Fruit fly (Drosophila melanogaster) whole organism, embryonic: ENCODE data around the gene CG13272.

Source experiments
- Antp ChIP-seq: fragments of 200-800 bp; sonication (Bioruptor generic); optimal IDR thresholded peaks from 3 replicates; lab custom pipeline; 2016; ENCODE audit warnings: missing biosample characterization, missing genetic modification characterization
- Atf3 ChIP-seq: fragments of 200-800 bp; sonication (Bioruptor generic); optimal IDR thresholded peaks from 3 replicates; lab custom pipeline; 2016; ENCODE audit warnings: missing biosample characterization, missing genetic modification characterization
- B-H1 ChIP-seq: fragments of 200-800 bp; sonication (Bioruptor generic); IDR thresholded peaks from 3 replicates; pipeline ENCODE4 v1.3.6; 2022; ENCODE audit warnings: missing biosample characterization, missing genetic modification characterization
- Bdp1 ChIP-seq: fragments of 200-800 bp; sonication (Bioruptor generic); optimal IDR thresholded peaks from 3 replicates; lab custom pipeline; 2016; ENCODE audit warnings: missing biosample characterization, missing genetic modification characterization
- CG10431 ChIP-seq: fragments of 200-800 bp; sonication (Bioruptor generic); optimal IDR thresholded peaks from 3 replicates; lab custom pipeline; 2018; ENCODE audit warnings: missing biosample characterization, mild to moderate bottlenecking, missing genetic modification characterization
- CG10543 ChIP-seq: fragments of 200-800 bp; sonication (Bioruptor generic); optimal IDR thresholded peaks from 3 replicates; lab custom pipeline; 2017; ENCODE audit warnings: missing biosample characterization, mild to moderate bottlenecking, missing genetic modification characterization, moderate library complexity
- CG12071 ChIP-seq: fragments of 200-800 bp; sonication (Bioruptor generic); optimal IDR thresholded peaks from 3 replicates; lab custom pipeline; 2018; ENCODE audit warnings: missing biosample characterization, mild to moderate bottlenecking, missing genetic modification characterization
- CG12942 ChIP-seq: fragments of 200-800 bp; sonication (Bioruptor generic); optimal IDR thresholded peaks from 3 replicates; lab custom pipeline; 2016; ENCODE audit warnings: missing biosample characterization, missing genetic modification characterization
- CG14667 ChIP-seq: fragments of 200-800 bp; sonication (Bioruptor generic); IDR thresholded peaks from 2 replicates; pipeline ENCODE4 v1.3.6; 2022; ENCODE audit warnings: missing biosample characterization, missing genetic modification characterization
- CG15011 ChIP-seq: fragments of 200-800 bp; sonication (Bioruptor generic); optimal IDR thresholded peaks from 3 replicates; lab custom pipeline; 2018; ENCODE audit warnings: missing biosample characterization, mild to moderate bottlenecking, missing genetic modification characterization
- CG15269 ChIP-seq: fragments of 200-800 bp; sonication (Bioruptor generic); optimal IDR thresholded peaks from 2 replicates; lab custom pipeline; 2018; ENCODE audit warnings: missing biosample characterization, mild to moderate bottlenecking, missing genetic modification characterization, moderate library complexity
- CG15514 ChIP-seq: fragments of 200-800 bp; sonication (Bioruptor generic); optimal IDR thresholded peaks from 3 replicates; lab custom pipeline; 2017; ENCODE audit warnings: missing biosample characterization, missing genetic modification characterization, mild to moderate bottlenecking, moderate library complexity, missing genetic modification reagents
- CG15696 ChIP-seq: fragments of 200-800 bp; sonication (Bioruptor generic); optimal IDR thresholded peaks from 2 replicates; lab custom pipeline; 2019; ENCODE audit warnings: missing biosample characterization, mild to moderate bottlenecking, missing genetic modification characterization, moderate library complexity
- CG1603 ChIP-seq: fragments of 200-800 bp; sonication (Bioruptor generic); optimal IDR thresholded peaks from 2 replicates; lab custom pipeline; 2019; ENCODE audit warnings: missing biosample characterization, mild to moderate bottlenecking, missing genetic modification characterization, moderate library complexity
- CG16815 ChIP-seq: fragments of 200-800 bp; sonication (Bioruptor generic); optimal IDR thresholded peaks from 3 replicates; lab custom pipeline; 2017; ENCODE audit warnings: missing biosample characterization, mild to moderate bottlenecking, missing genetic modification characterization
- CG1792 ChIP-seq: fragments of 200-800 bp; sonication (Bioruptor generic); optimal IDR thresholded peaks from 2 replicates; lab custom pipeline; 2016; ENCODE audit warnings: missing biosample characterization, missing genetic modification characterization
- CG18262 ChIP-seq: fragments of 200-800 bp; optimal IDR thresholded peaks from 3 replicates; lab custom pipeline; 2019; ENCODE audit warnings: missing biosample characterization, mild to moderate bottlenecking, missing genetic modification characterization, moderate library complexity
- CG18619 ChIP-seq: fragments of 200-800 bp; sonication (Bioruptor generic); optimal IDR thresholded peaks from 3 replicates; lab custom pipeline; 2017; ENCODE audit warnings: missing biosample characterization, mild to moderate bottlenecking, missing genetic modification characterization
- CG2116 ChIP-seq: fragments of 200-800 bp; sonication (Bioruptor generic); optimal IDR thresholded peaks from 3 replicates; lab custom pipeline; 2018; ENCODE audit warnings: missing biosample characterization, mild to moderate bottlenecking, missing genetic modification characterization
- CG2199 ChIP-seq: fragments of 200-800 bp; sonication (Bioruptor generic); IDR thresholded peaks from 3 replicates; pipeline ENCODE4 v1.3.6; 2022; ENCODE audit warnings: missing biosample characterization, missing genetic modification characterization
- CG31388 ChIP-seq: fragments of 200-800 bp; sonication (Bioruptor generic); optimal IDR thresholded peaks from 2 replicates; lab custom pipeline; 2016; ENCODE audit warnings: missing biosample characterization, missing genetic modification characterization
- CG34376 ChIP-seq: fragments of 200-800 bp; sonication (Bioruptor generic); optimal IDR thresholded peaks from 2 replicates; lab custom pipeline; 2018; ENCODE audit warnings: missing biosample characterization, mild to moderate bottlenecking, missing genetic modification characterization
- CG6765 ChIP-seq: fragments of 200-800 bp; sonication (Bioruptor generic); optimal IDR thresholded peaks from 3 replicates; lab custom pipeline; 2017; ENCODE audit warnings: missing biosample characterization, mild to moderate bottlenecking, missing genetic modification characterization
- CG6854 ChIP-seq: fragments of 200-800 bp; sonication (Bioruptor generic); optimal IDR thresholded peaks from 3 replicates; lab custom pipeline; 2017; ENCODE audit warnings: missing biosample characterization, mild to moderate bottlenecking, missing genetic modification characterization
- CG7271 ChIP-seq: fragments of 200-800 bp; sonication (Bioruptor generic); optimal IDR thresholded peaks from 2 replicates; lab custom pipeline; 2018; ENCODE audit warnings: missing biosample characterization, mild to moderate bottlenecking, missing genetic modification characterization, moderate library complexity
- CG7372 ChIP-seq: fragments of 200-800 bp; sonication (Bioruptor generic); IDR thresholded peaks from 2 replicates; pipeline ENCODE4 v1.3.6; 2022; ENCODE audit warnings: missing biosample characterization, missing genetic modification characterization
- CG7839 ChIP-seq: fragments of 200-800 bp; sonication (Bioruptor generic); optimal IDR thresholded peaks from 3 replicates; lab custom pipeline; 2018; ENCODE audit warnings: missing biosample characterization, mild to moderate bottlenecking, missing genetic modification characterization, moderate library complexity
- CG8478 ChIP-seq: fragments of >200 bp; optimal IDR thresholded peaks from 2 replicates; lab custom pipeline; 2018
- CG8944 ChIP-seq: fragments of 200-800 bp; sonication (Bioruptor generic); optimal IDR thresholded peaks from 3 replicates; lab custom pipeline; 2016; ENCODE audit warnings: missing biosample characterization, missing genetic modification characterization
- Dfd ChIP-seq, 2 experiments: fragments of >200 bp; optimal IDR thresholded peaks; 2 replicates each; lab custom pipeline; 2017; ENCODE audit warnings: missing biosample characterization in 2 of 2, missing genetic modification characterization in 2 of 2
- Dip3 ChIP-seq: fragments of 200-800 bp; sonication (Bioruptor generic); optimal IDR thresholded peaks from 3 replicates; lab custom pipeline; 2016; ENCODE audit warnings: missing biosample characterization, missing genetic modification characterization
- H2.0 ChIP-seq: fragments of 200-800 bp; sonication (Bioruptor generic); IDR thresholded peaks from 2 replicates; pipeline ENCODE4 v1.3.6; 2022; ENCODE audit warnings: missing biosample characterization, missing genetic modification characterization
- HLH54F ChIP-seq: fragments of 200-800 bp; sonication (Bioruptor generic); optimal IDR thresholded peaks from 3 replicates; lab custom pipeline; 2016; ENCODE audit warnings: missing biosample characterization, missing genetic modification characterization
- Med ChIP-seq: fragments of 200-800 bp; sonication (Bioruptor generic); peaks from one replicate; lab custom pipeline; 2016; ENCODE audit warnings: missing biosample characterization, missing genetic modification characterization, mild to moderate bottlenecking, inconsistent platforms, moderate library complexity
- Neu2 ChIP-seq: fragments of 200-800 bp; sonication (Bioruptor generic); optimal IDR thresholded peaks from 3 replicates; lab custom pipeline; 2016; ENCODE audit warnings: missing biosample characterization, missing genetic modification characterization, borderline replicate concordance
- Pdp1 ChIP-seq, 2 experiments: fragments of 200-800 bp; sonication (Bioruptor generic); optimal IDR thresholded peaks; 3 replicates each; lab custom pipeline; 2016; ENCODE audit warnings: missing biosample characterization in 2 of 2, missing genetic modification characterization in 2 of 2, mild to moderate bottlenecking in 1 of 2, moderate library complexity in 1 of 2
- Ptx1 ChIP-seq: fragments of 200-800 bp; sonication (Bioruptor generic); IDR thresholded peaks from 2 replicates; pipeline ENCODE4 v1.3.6; 2022; ENCODE audit warnings: missing biosample characterization, missing genetic modification characterization
- Ravus ChIP-seq: fragments of 200-800 bp; sonication (Bioruptor generic); IDR thresholded peaks from 2 replicates; pipeline ENCODE4 v1.3.6; 2022; ENCODE audit warnings: missing biosample characterization, missing genetic modification characterization
- Usf ChIP-seq: fragments of 200-800 bp; sonication (Bioruptor generic); optimal IDR thresholded peaks from 2 replicates; lab custom pipeline; 2017; ENCODE audit warnings: missing genotype, missing biosample characterization, missing genetic modification characterization
- bcd ChIP-seq: fragments of 200-800 bp; sonication (Bioruptor generic); optimal IDR thresholded peaks from 2 replicates; lab custom pipeline; 2017; ENCODE audit warnings: missing biosample characterization, mild to moderate bottlenecking, missing genetic modification characterization
- bigmax ChIP-seq: fragments of 200-800 bp; sonication (Bioruptor generic); optimal IDR thresholded peaks from 2 replicates; lab custom pipeline; 2018; ENCODE audit warnings: missing biosample characterization, mild to moderate bottlenecking, missing genetic modification characterization
- btn ChIP-seq: fragments of 200-800 bp; sonication (Bioruptor generic); optimal IDR thresholded peaks from 2 replicates; lab custom pipeline; 2016; ENCODE audit warnings: missing biosample characterization, missing genetic modification characterization
- chinmo ChIP-seq: fragments of 200-800 bp; sonication (Bioruptor generic); IDR thresholded peaks from 4 replicates; pipeline ENCODE4 v1.3.6; 2022; ENCODE audit warnings: missing biosample characterization, missing genetic modification characterization; ENCODE audit not compliant: partially characterized antibody
- dan ChIP-seq: fragments of 200-800 bp; sonication (Bioruptor generic); IDR thresholded peaks from 2 replicates; pipeline ENCODE4 v1.3.6; 2022; ENCODE audit warnings: missing biosample characterization, missing genetic modification characterization
- ham ChIP-seq: fragments of 200-800 bp; sonication (Bioruptor generic); IDR thresholded peaks from 2 replicates; pipeline ENCODE4 v1.3.6; 2022; ENCODE audit warnings: missing biosample characterization, missing genetic modification characterization
- pho ChIP-seq: fragments of 200-800 bp; sonication (Bioruptor generic); optimal IDR thresholded peaks from 2 replicates; lab custom pipeline; 2016; ENCODE audit warnings: missing biosample characterization, missing genetic modification characterization
- prd ChIP-seq, 3 experiments: fragments of >200 bp in 2 of 3; fragments of 200-800 bp in 1 of 3; sonication (Bioruptor generic) in 1 of 3; optimal IDR thresholded peaks in 2 of 3; IDR thresholded peaks in 1 of 3; 2 replicates in 2 of 3; 3 replicates in 1 of 3; pipeline versions ENCODE4 v1.3.6 to Lab custom; 2017 to 2022; ENCODE audit warnings: missing biosample characterization in 1 of 3, missing genetic modification characterization in 1 of 3
- sna ChIP-seq: fragments of 200-800 bp; sonication (Bioruptor generic); IDR thresholded peaks from 2 replicates; pipeline ENCODE4 v1.3.6; 2022; ENCODE audit warnings: missing biosample characterization, missing genetic modification characterization; ENCODE audit not compliant: partially characterized antibody
- tin ChIP-seq: fragments of 200-800 bp; sonication (Bioruptor generic); optimal IDR thresholded peaks from 3 replicates; lab custom pipeline; 2016; ENCODE audit warnings: missing biosample characterization, missing genetic modification characterization
- z ChIP-seq: fragments of 200-800 bp; sonication (Bioruptor generic); IDR thresholded peaks from 3 replicates; pipeline ENCODE4 v1.3.6; 2022; ENCODE audit warnings: missing biosample characterization, missing genetic modification characterization

The CG13272 gene

dm6 chr2L:16819714-16820113, 15.0 kb downstream of the CG13272 start (continued):
- TF ChIP-seq CG1603 (tag; lab: Kevin White, UChicago) (no peak), CG15011 (GFP tag; lab: Kevin White, UChicago) (no peak), CG8944 (GFP tag; lab: Kevin White, UChicago) (no peak), CG7372 (GFP tag; lab: Robert Waterston, UW) (no peak), Dfd (GFP tag; optimal IDR thresholded peaks at IDR 0.05; lab: Kevin White, UChicago) (no peak), CG12071 (GFP tag; lab: Kevin White, UChicago) (peak; percentile 28), z (GFP tag; lab: Robert Waterston, UW) (peak; percentile 48; the same call in 1 of the 3 replicates), CG6854 (GFP tag; lab: Kevin White, UChicago) (no peak), ham (GFP tag; lab: Robert Waterston, UW) (no peak), CG10543 (GFP tag; lab: Kevin White, UChicago) (peak; percentile 52), bcd (no peak), CG6765 (GFP tag; lab: Kevin White, UChicago) (peak; percentile 51), CG18619 (GFP tag; lab: Kevin White, UChicago) (no peak), CG34376 (GFP tag; lab: Kevin White, UChicago) (peak; percentile 71), CG15514 (GFP tag; lab: Kevin White, UChicago) (peak; percentile 32), CG12942 (GFP tag; lab: Kevin White, UChicago) (no peak), Atf3 (no peak), B-H1 (no peak), CG1792 (GFP tag; lab: Kevin White, UChicago) (no peak), HLH54F (GFP tag; lab: Kevin White, UChicago) (no peak), CG14667 (GFP tag; lab: Robert Waterston, UW) (no peak), chinmo (GFP tag; lab: Robert Waterston, UW) (no peak), CG15696 (tag; lab: Kevin White, UChicago) (no peak), CG10431 (GFP tag; lab: Kevin White, UChicago) (no peak), Ravus (GFP tag; lab: Robert Waterston, UW) (no peak), Ptx1 (GFP tag; lab: Robert Waterston, UW) (no peak), prd (optimal IDR thresholded peaks at IDR 0.05; lab: Kevin White, UChicago) (no peak), prd (GFP tag; IDR thresholded peaks at IDR 0.05; lab: Robert Waterston, UW) (no peak)

dm6 chr2L:16820993-16821392, 16.3 kb downstream of the CG13272 start, which contains the start of gene CG13280:
TSS of gene CG13280 (minus strand) at chr2L:16821093.
- TF ChIP-seq CG16815 (GFP tag; lab: Kevin White, UChicago): no peak
- TF ChIP-seq Bdp1 (GFP tag; lab: Kevin White, UChicago): no peak
- TF ChIP-seq Pdp1 (GFP tag; optimal IDR thresholded peaks at IDR 0.05; lab: Kevin White, UChicago): no peak
- TF ChIP-seq Neu2: no peak
- TF ChIP-seq Dip3: no peak
- TF ChIP-seq CG31388 (GFP tag; lab: Kevin White, UChicago): no peak
- TF ChIP-seq CG15269 (tag; lab: Kevin White, UChicago): no peak
- no peak for TF ChIP-seq CG7839 (tag; lab: Kevin White, UChicago)

dm6 chr2L:16824905-16825333, 20.2 kb downstream of the CG13272 start, which contains the start of gene Cse1:
TSS of gene Cse1 (minus strand) at chr2L:16825207.
- TF ChIP-seq CG7271 (no peak), H2.0 (GFP tag; lab: Robert Waterston, UW) (no peak), Med (GFP tag; lab: Kevin White, UChicago) (peak; percentile 59), CG18262 (tag; lab: Kevin White, UChicago) (no peak), z (GFP tag; lab: Robert Waterston, UW) (no peak), bigmax (GFP tag; lab: Kevin White, UChicago) (no peak), tin (no peak), btn (GFP tag; lab: Kevin White, UChicago) (no peak), dan (no peak), CG8478 (lab: Kevin White, UChicago) (no peak), CG2199 (GFP tag; lab: Robert Waterston, UW) (0 out of 3 replicates have a peak, but pooled peaks have one; percentile 50), Usf (GFP tag; lab: Kevin White, UChicago) (no peak), pho (GFP tag; lab: Kevin White, UChicago) (no peak), Antp (GFP tag; lab: Kevin White, UChicago) (no peak), sna (GFP tag; lab: Robert Waterston, UW) (peak; percentile 70), CG2116 (GFP tag; lab: Kevin White, UChicago) (peak; percentile 23)
